Fruit fly (Drosophila melanogaster) whole organism, embryonic: ENCODE results near the gene ida.

ENCODE experiments used
- Ada2b ChIP-seq: fragments of 200-800 bp; sonication (Bioruptor generic); IDR thresholded peaks from 2 replicates; pipeline ENCODE4 v1.3.6; 2022; ENCODE audit warnings: missing biosample characterization, missing genetic modification characterization
- Adf1 ChIP-seq: fragments of 200-800 bp; sonication (Bioruptor generic); IDR thresholded peaks from 2 replicates; pipeline ENCODE4 v1.3.6; 2022; ENCODE audit warnings: missing biosample characterization, missing genetic modification characterization
- CG10274 ChIP-seq: fragments of 200-800 bp; sonication (Bioruptor generic); optimal IDR thresholded peaks from 3 replicates; lab custom pipeline; 2017; ENCODE audit warnings: missing biosample characterization, mild to moderate bottlenecking, missing genetic modification characterization
- CG12219 ChIP-seq: fragments of 200-800 bp; sonication (Bioruptor generic); optimal IDR thresholded peaks from 3 replicates; lab custom pipeline; 2018; ENCODE audit warnings: missing biosample characterization, mild to moderate bottlenecking, missing genetic modification characterization
- CG12659 ChIP-seq: fragments of 200-800 bp; sonication (Bioruptor generic); optimal IDR thresholded peaks from 3 replicates; lab custom pipeline; 2017; ENCODE audit warnings: mild to moderate bottlenecking, missing biosample characterization, missing genetic modification reagents, missing genetic modification characterization
- CG16813 ChIP-seq: fragments of 200-800 bp; sonication (Bioruptor generic); IDR thresholded peaks from 3 replicates; pipeline ENCODE4 v1.3.6; 2022; ENCODE audit warnings: missing biosample characterization, missing genetic modification characterization; ENCODE audit not compliant: partially characterized antibody
- CG18262 ChIP-seq: fragments of 200-800 bp; optimal IDR thresholded peaks from 3 replicates; lab custom pipeline; 2019; ENCODE audit warnings: missing biosample characterization, mild to moderate bottlenecking, missing genetic modification characterization, moderate library complexity
- CG32772 ChIP-seq: fragments of 200-800 bp; sonication (Bioruptor generic); IDR thresholded peaks from 2 replicates; pipeline ENCODE4 v1.3.6; 2022; ENCODE audit warnings: missing biosample characterization, missing genetic modification characterization
- CG3281 ChIP-seq: fragments of 200-800 bp; sonication (Bioruptor generic); optimal IDR thresholded peaks from 3 replicates; lab custom pipeline; 2017; ENCODE audit warnings: missing biosample characterization, mild to moderate bottlenecking, missing genetic modification characterization
- CG3407 ChIP-seq: fragments of 200-800 bp; sonication (Bioruptor generic); optimal IDR thresholded peaks from 2 replicates; lab custom pipeline; 2018; ENCODE audit warnings: missing biosample characterization, mild to moderate bottlenecking, missing genetic modification characterization
- CG4360 ChIP-seq: fragments of 200-800 bp; sonication (Bioruptor generic); IDR thresholded peaks from 2 replicates; pipeline ENCODE4 v1.3.6; 2022; ENCODE audit warnings: missing biosample characterization, missing genetic modification characterization
- CG6175 ChIP-seq: fragments of 200-800 bp; sonication (Bioruptor generic); IDR thresholded peaks from 3 replicates; pipeline ENCODE4 v1.3.6; 2022; ENCODE audit warnings: missing biosample characterization, missing genetic modification characterization
- CG6854 ChIP-seq: fragments of 200-800 bp; sonication (Bioruptor generic); optimal IDR thresholded peaks from 3 replicates; lab custom pipeline; 2017; ENCODE audit warnings: missing biosample characterization, mild to moderate bottlenecking, missing genetic modification characterization
- CHES-1-like ChIP-seq: fragments of 200-800 bp; sonication (Bioruptor generic); optimal IDR thresholded peaks from 2 replicates; lab custom pipeline; 2016; ENCODE audit warnings: missing biosample characterization, missing genetic modification characterization
- D19A ChIP-seq: fragments of 200-800 bp; optimal IDR thresholded peaks from 3 replicates; lab custom pipeline; 2019; ENCODE audit warnings: missing biosample characterization, mild to moderate bottlenecking, missing genetic modification characterization, moderate library complexity
- Drgx ChIP-seq: fragments of 200-800 bp; sonication (Bioruptor generic); IDR thresholded peaks from 2 replicates; pipeline ENCODE4 v1.3.6; 2022; ENCODE audit warnings: missing biosample characterization, missing genetic modification characterization
- Fer1 ChIP-seq: fragments of 200-800 bp; sonication (Bioruptor generic); optimal IDR thresholded peaks from 2 replicates; lab custom pipeline; 2017; ENCODE audit warnings: missing biosample characterization, mild to moderate bottlenecking, missing genetic modification characterization
- Hmr ChIP-seq: fragments of 200-800 bp; sonication (Bioruptor generic); optimal IDR thresholded peaks from 3 replicates; lab custom pipeline; 2017; ENCODE audit warnings: mild to moderate bottlenecking, missing biosample characterization, missing genetic modification reagents, missing genetic modification characterization
- MTF-1 ChIP-seq: fragments of 200-800 bp; sonication (Bioruptor generic); optimal IDR thresholded peaks from 2 replicates; lab custom pipeline; 2018; ENCODE audit warnings: missing biosample characterization, mild to moderate bottlenecking, missing genetic modification characterization, borderline replicate concordance
- Max ChIP-seq: fragments of 200-800 bp; sonication (Bioruptor generic); optimal IDR thresholded peaks from 2 replicates; lab custom pipeline; 2016; ENCODE audit warnings: missing biosample characterization, mild to moderate bottlenecking, missing genetic modification characterization
- Mes4 ChIP-seq: fragments of 200-800 bp; sonication (Bioruptor generic); optimal IDR thresholded peaks from 2 replicates; lab custom pipeline; 2016; ENCODE audit warnings: missing biosample characterization, missing genetic modification characterization
- Poxn ChIP-seq: fragments of 200-800 bp; sonication (Bioruptor generic); IDR thresholded peaks from 2 replicates; pipeline ENCODE4 v1.3.6; 2022; ENCODE audit warnings: missing biosample characterization, missing genetic modification characterization
- Ptx1 ChIP-seq: fragments of 200-800 bp; sonication (Bioruptor generic); IDR thresholded peaks from 2 replicates; pipeline ENCODE4 v1.3.6; 2022; ENCODE audit warnings: missing biosample characterization, missing genetic modification characterization
- Rx ChIP-seq: fragments of 200-800 bp; sonication (Bioruptor generic); IDR thresholded peaks from 2 replicates; pipeline ENCODE4 v1.3.6; 2022; ENCODE audit warnings: missing biosample characterization, missing genetic modification characterization
- Sox102F ChIP-seq: fragments of 200-800 bp; sonication (Bioruptor generic); optimal IDR thresholded peaks from 2 replicates; lab custom pipeline; 2018; ENCODE audit warnings: missing biosample characterization, mild to moderate bottlenecking, missing genetic modification characterization, moderate library complexity
- Trl ChIP-seq, 3 experiments: fragments of >200 bp in 2 of 3; fragments of 200-800 bp in 1 of 3; sonication (Bioruptor generic) in 1 of 3; optimal IDR thresholded peaks; 2 replicates in 1 of 3; 3 replicates in 2 of 3; lab custom pipeline; 2016 to 2017; ENCODE audit warnings: missing biosample characterization in 1 of 3, missing genetic modification characterization in 1 of 3
- bowl ChIP-seq: fragments of 200-800 bp; sonication (Bioruptor generic); IDR thresholded peaks from 2 replicates; pipeline ENCODE4 v1.3.6; 2022; ENCODE audit warnings: missing biosample characterization, missing genetic modification characterization
- caup ChIP-seq: fragments of 200-800 bp; sonication (Bioruptor generic); optimal IDR thresholded peaks from 3 replicates; lab custom pipeline; 2017; ENCODE audit warnings: missing biosample characterization, mild to moderate bottlenecking, missing genetic modification characterization, moderate library complexity; ENCODE audit not compliant: severe bottlenecking
- chn ChIP-seq: fragments of 200-800 bp; sonication (Bioruptor generic); optimal IDR thresholded peaks from 2 replicates; lab custom pipeline; 2016; ENCODE audit warnings: missing biosample characterization, missing genetic modification characterization
- crol ChIP-seq: fragments of 200-800 bp; sonication (Bioruptor generic); IDR thresholded peaks from 2 replicates; pipeline ENCODE4 v1.3.6; 2022; ENCODE audit warnings: missing biosample characterization, missing genetic modification characterization
- fd102C ChIP-seq: fragments of 200-800 bp; sonication (Bioruptor generic); optimal IDR thresholded peaks from 2 replicates; lab custom pipeline; 2018; ENCODE audit warnings: missing biosample characterization, mild to moderate bottlenecking, missing genetic modification characterization, moderate library complexity
- fd3F ChIP-seq: fragments of 200-800 bp; sonication (Bioruptor generic); optimal IDR thresholded peaks from 2 replicates; lab custom pipeline; 2018; ENCODE audit warnings: missing biosample characterization, mild to moderate bottlenecking, missing genetic modification characterization, moderate library complexity
- gce ChIP-seq: fragments of 200-800 bp; sonication (Bioruptor generic); IDR thresholded peaks from 3 replicates; pipeline ENCODE4 v1.3.6; 2022; ENCODE audit warnings: missing biosample characterization, missing genetic modification characterization
- gcm2 ChIP-seq: fragments of 200-800 bp; sonication (Bioruptor generic); optimal IDR thresholded peaks from 2 replicates; lab custom pipeline; 2016; ENCODE audit warnings: missing biosample characterization, missing genetic modification characterization
- h ChIP-seq: fragments of >200 bp; optimal IDR thresholded peaks from 2 replicates; lab custom pipeline; 2017
- hbn ChIP-seq: fragments of 200-800 bp; sonication (Bioruptor generic); IDR thresholded peaks from 2 replicates; pipeline ENCODE4 v1.3.6; 2022; ENCODE audit warnings: missing biosample characterization, missing genetic modification characterization; ENCODE audit not compliant: partially characterized antibody
- her ChIP-seq: fragments of 200-800 bp; sonication (Bioruptor generic); optimal IDR thresholded peaks from 2 replicates; lab custom pipeline; 2016; ENCODE audit warnings: missing biosample characterization, missing genetic modification characterization
- insv ChIP-seq, 2 experiments: fragments of 200-800 bp; sonication (Bioruptor generic); optimal IDR thresholded peaks; 3 replicates each; lab custom pipeline; 2016 to 2018; ENCODE audit warnings: missing biosample characterization in 2 of 2, missing genetic modification characterization in 2 of 2
- klu ChIP-seq: fragments of 200-800 bp; sonication (Bioruptor generic); IDR thresholded peaks from 2 replicates; pipeline ENCODE4 v1.3.6; 2022; ENCODE audit warnings: missing biosample characterization, missing genetic modification characterization
- lbe ChIP-seq: fragments of 200-800 bp; sonication (Bioruptor generic); optimal IDR thresholded peaks from 2 replicates; lab custom pipeline; 2016; ENCODE audit warnings: missing biosample characterization, mild to moderate bottlenecking, missing genetic modification characterization
- org-1 ChIP-seq: fragments of 200-800 bp; sonication (Bioruptor generic); optimal IDR thresholded peaks from 2 replicates; lab custom pipeline; 2017; ENCODE audit warnings: missing biosample characterization, missing genetic modification characterization
- pros ChIP-seq: fragments of 200-800 bp; sonication (Bioruptor generic); optimal IDR thresholded peaks from 3 replicates; lab custom pipeline; 2019; ENCODE audit warnings: missing biosample characterization, mild to moderate bottlenecking, missing genetic modification characterization, moderate library complexity
- pzg ChIP-seq: fragments of 200-800 bp; sonication (Bioruptor generic); optimal IDR thresholded peaks from 3 replicates; lab custom pipeline; 2018; ENCODE audit warnings: missing biosample characterization, mild to moderate bottlenecking, missing genetic modification characterization, moderate library complexity
- row ChIP-seq: fragments of 200-800 bp; sonication (Bioruptor generic); IDR thresholded peaks from 3 replicates; pipeline ENCODE4 v1.3.6; 2022; ENCODE audit warnings: missing biosample characterization, missing genetic modification characterization
- run ChIP-seq: fragments of 200-800 bp; sonication (Bioruptor generic); optimal IDR thresholded peaks from 3 replicates; lab custom pipeline; 2018; ENCODE audit warnings: missing biosample characterization, mild to moderate bottlenecking, missing genetic modification characterization
- sima ChIP-seq: fragments of 200-800 bp; sonication (Bioruptor generic); optimal IDR thresholded peaks from 2 replicates; lab custom pipeline; 2016; ENCODE audit warnings: missing biosample characterization, missing genetic modification characterization
- sug ChIP-seq: fragments of 200-800 bp; optimal IDR thresholded peaks from 2 replicates; lab custom pipeline; 2019; ENCODE audit warnings: missing biosample characterization, mild to moderate bottlenecking, missing genetic modification characterization, moderate library complexity
- vnd ChIP-seq: fragments of 200-800 bp; sonication (Bioruptor generic); IDR thresholded peaks from 3 replicates; pipeline ENCODE4 v1.3.6; 2022; ENCODE audit warnings: missing biosample characterization, missing genetic modification characterization; ENCODE audit not compliant: partially characterized antibody
- vvl ChIP-seq: fragments of 200-800 bp; sonication (Bioruptor generic); IDR thresholded peaks from 2 replicates; pipeline ENCODE4 v1.3.6; 2022; ENCODE audit warnings: missing biosample characterization, missing genetic modification characterization
- yki ChIP-seq: fragments of >200 bp; optimal IDR thresholded peaks from 3 replicates; lab custom pipeline; 2018
- z ChIP-seq: fragments of 200-800 bp; sonication (Bioruptor generic); IDR thresholded peaks from 3 replicates; pipeline ENCODE4 v1.3.6; 2022; ENCODE audit warnings: missing biosample characterization, missing genetic modification characterization
- zfh2 ChIP-seq: fragments of 200-800 bp; sonication (Bioruptor generic); optimal IDR thresholded peaks from 2 replicates; lab custom pipeline; 2016; ENCODE audit warnings: missing biosample characterization, missing genetic modification characterization

Gene ida

dm6 chr3L:3868014-3868413 lies 37.1 kb upstream of the ida start (continued):
- no peak for TF ChIP-seq fd3F (GFP tag; lab: Kevin White, UChicago)
- no peak for TF ChIP-seq CG3407 (GFP tag; lab: Kevin White, UChicago)
- TF ChIP-seq yki, result no peak
- peak; percentile 48 for TF ChIP-seq CG18262
- TF ChIP-seq Sox102F (GFP tag; lab: Kevin White, UChicago), result no peak
- no peak for TF ChIP-seq pzg (GFP tag; lab: Kevin White, UChicago)
- TF ChIP-seq Drgx, result peak; percentile 69
- TF ChIP-seq zfh2, result no peak
- no peak for TF ChIP-seq CG10274 (GFP tag; lab: Kevin White, UChicago)
- peak; percentile 28 for TF ChIP-seq fd102C (GFP tag; lab: Kevin White, UChicago)
- TF ChIP-seq CG4360, result peak; percentile 61; the same call in 1 of the 2 replicates
- TF ChIP-seq h, result no peak
- TF ChIP-seq Hmr (GFP tag; lab: Kevin White, UChicago), result no peak
- TF ChIP-seq vnd (GFP tag; lab: Robert Waterston, UW), result no peak
- no peak for TF ChIP-seq Fer1 (GFP tag; lab: Kevin White, UChicago)
- TF ChIP-seq Trl (optimal IDR thresholded peaks at IDR 0.05; lab: Kevin White, UChicago), result no peak
- TF ChIP-seq Trl (GFP tag; optimal IDR thresholded peaks at IDR 0.05; lab: Kevin White, UChicago), result no peak
- TF ChIP-seq sima (GFP tag; lab: Kevin White, UChicago), result no peak
- TF ChIP-seq caup (GFP tag; lab: Kevin White, UChicago), result no peak
- TF ChIP-seq her, result no peak
- TF ChIP-seq lbe (GFP tag; lab: Kevin White, UChicago), result peak; percentile 35
- no peak for TF ChIP-seq sug (tag; lab: Kevin White, UChicago)
- TF ChIP-seq Rx (GFP tag; lab: Robert Waterston, UW), result no peak
- TF ChIP-seq chn, result peak; percentile 24
- TF ChIP-seq D19A (tag; lab: Kevin White, UChicago), result no peak
- TF ChIP-seq CG32772, result no peak
- no peak for TF ChIP-seq org-1 (GFP tag; lab: Kevin White, UChicago)
- no peak for TF ChIP-seq klu
- no peak for TF ChIP-seq Adf1
- TF ChIP-seq insv (GFP tag; optimal IDR thresholded peaks at IDR 0.05; lab: Kevin White, UChicago), result no peak
- TF ChIP-seq CHES-1-like (GFP tag; lab: Kevin White, UChicago), result no peak
- TF ChIP-seq gce (GFP tag; lab: Robert Waterston, UW), result no peak
- TF ChIP-seq MTF-1 (GFP tag; lab: Kevin White, UChicago), result no peak
- TF ChIP-seq CG12219 (GFP tag; lab: Kevin White, UChicago), result no peak
- TF ChIP-seq pros (GFP tag; lab: Kevin White, UChicago), result no peak
- no peak for TF ChIP-seq gcm2
- no peak for TF ChIP-seq Ptx1 (GFP tag; lab: Robert Waterston, UW)
- no peak for TF ChIP-seq z (GFP tag; lab: Robert Waterston, UW)
- TF ChIP-seq Mes4 (GFP tag; lab: Kevin White, UChicago), result no peak
- no peak for TF ChIP-seq Max
- no peak for TF ChIP-seq CG16813 (GFP tag; lab: Robert Waterston, UW)
- TF ChIP-seq bowl (GFP tag; lab: Robert Waterston, UW), result no peak
- no peak for TF ChIP-seq CG3281
- TF ChIP-seq CG6854 (GFP tag; lab: Kevin White, UChicago), result no peak
- TF ChIP-seq crol, result no peak
- TF ChIP-seq run (tag; lab: Kevin White, UChicago), result no peak
- no peak for TF ChIP-seq Ada2b (GFP tag; lab: Robert Waterston, UW)
- TF ChIP-seq CG6175 (GFP tag; lab: Robert Waterston, UW), result no peak
- peak; percentile 27; the same call in 1 of the 3 replicates for TF ChIP-seq row (GFP tag; lab: Robert Waterston, UW)
- no peak for TF ChIP-seq CG12659 (GFP tag; lab: Kevin White, UChicago)
- no peak for TF ChIP-seq hbn
- TF ChIP-seq vvl (GFP tag; lab: Robert Waterston, UW), result peak; percentile 48; the same call in 1 of the 2 replicates
- TF ChIP-seq Poxn, result no peak
